Fruit fly (Drosophila melanogaster) whole organism, embryonic: ENCODE results near the gene Baldspot.

Source experiments
- Ada2b ChIP-seq: fragments of 200-800 bp; sonication (Bioruptor generic); IDR thresholded peaks from 2 replicates; pipeline ENCODE4 v1.3.6; 2022; ENCODE audit warnings: missing biosample characterization, missing genetic modification characterization
- Adf1 ChIP-seq: fragments of 200-800 bp; sonication (Bioruptor generic); IDR thresholded peaks from 2 replicates; pipeline ENCODE4 v1.3.6; 2022; ENCODE audit warnings: missing biosample characterization, missing genetic modification characterization
- Aef1 ChIP-seq: fragments of 200-800 bp; sonication (Bioruptor generic); IDR thresholded peaks from 3 replicates; pipeline ENCODE4 v1.3.6; 2022; ENCODE audit warnings: missing biosample characterization, missing genetic modification characterization
- C15 ChIP-seq: fragments of 200-800 bp; sonication (Bioruptor generic); IDR thresholded peaks from 3 replicates; pipeline ENCODE4 v1.3.6; 2022; ENCODE audit warnings: missing biosample characterization, missing genetic modification characterization
- CG10959 ChIP-seq: fragments of 200-800 bp; sonication (Bioruptor generic); IDR thresholded peaks from 2 replicates; pipeline ENCODE4 v1.3.6; 2022; ENCODE audit warnings: missing biosample characterization, missing genetic modification characterization
- CG11504 ChIP-seq: fragments of 200-800 bp; sonication (Bioruptor generic); optimal IDR thresholded peaks from 3 replicates; lab custom pipeline; 2019; ENCODE audit warnings: missing biosample characterization, mild to moderate bottlenecking, missing genetic modification characterization, moderate library complexity
- CG11560 ChIP-seq: fragments of 200-800 bp; sonication (Bioruptor generic); IDR thresholded peaks from 3 replicates; pipeline ENCODE4 v1.3.6; 2022; ENCODE audit warnings: missing biosample characterization, missing genetic modification characterization
- CG13424 ChIP-seq: fragments of 200-800 bp; sonication (Bioruptor generic); optimal IDR thresholded peaks from 2 replicates; lab custom pipeline; 2019; ENCODE audit warnings: missing biosample characterization, mild to moderate bottlenecking, missing genetic modification characterization, moderate library complexity
- CG15514 ChIP-seq: fragments of 200-800 bp; sonication (Bioruptor generic); optimal IDR thresholded peaks from 3 replicates; lab custom pipeline; 2017; ENCODE audit warnings: missing biosample characterization, missing genetic modification characterization, mild to moderate bottlenecking, moderate library complexity, missing genetic modification reagents
- CG1602 ChIP-seq: fragments of 200-800 bp; sonication (Bioruptor generic); optimal IDR thresholded peaks from 3 replicates; lab custom pipeline; 2016; ENCODE audit warnings: missing biosample characterization, missing genetic modification characterization
- CG17186 ChIP-seq: fragments of 200-800 bp; sonication (Bioruptor generic); optimal IDR thresholded peaks from 3 replicates; lab custom pipeline; 2017; ENCODE audit warnings: missing biosample characterization, missing genetic modification reagents, missing genetic modification characterization
- CG2116 ChIP-seq: fragments of 200-800 bp; sonication (Bioruptor generic); optimal IDR thresholded peaks from 3 replicates; lab custom pipeline; 2018; ENCODE audit warnings: missing biosample characterization, mild to moderate bottlenecking, missing genetic modification characterization
- CG2678 ChIP-seq: fragments of 200-800 bp; sonication (Bioruptor generic); optimal IDR thresholded peaks from 3 replicates; lab custom pipeline; 2019; ENCODE audit warnings: missing biosample characterization, mild to moderate bottlenecking, missing genetic modification characterization, moderate library complexity
- CG30020 ChIP-seq: fragments of 200-800 bp; optimal IDR thresholded peaks from 2 replicates; lab custom pipeline; 2019; ENCODE audit warnings: missing biosample characterization, mild to moderate bottlenecking, missing genetic modification characterization, moderate library complexity
- CG5245 ChIP-seq: fragments of 200-800 bp; sonication (Bioruptor generic); optimal IDR thresholded peaks from 3 replicates; lab custom pipeline; 2016; ENCODE audit warnings: missing biosample characterization, missing genetic modification characterization
- CG7839 ChIP-seq: fragments of 200-800 bp; sonication (Bioruptor generic); optimal IDR thresholded peaks from 3 replicates; lab custom pipeline; 2018; ENCODE audit warnings: missing biosample characterization, mild to moderate bottlenecking, missing genetic modification characterization, moderate library complexity
- CG9817 ChIP-seq: fragments of 200-800 bp; sonication (Bioruptor generic); optimal IDR thresholded peaks from 2 replicates; lab custom pipeline; 2018; ENCODE audit warnings: missing biosample characterization, mild to moderate bottlenecking, missing genetic modification characterization, moderate library complexity
- Dfd ChIP-seq, 2 experiments: fragments of >200 bp; optimal IDR thresholded peaks; 2 replicates each; lab custom pipeline; 2017; ENCODE audit warnings: missing biosample characterization in 2 of 2, missing genetic modification characterization in 2 of 2
- Dp ChIP-seq: fragments of 200-800 bp; sonication (Bioruptor generic); optimal IDR thresholded peaks from 2 replicates; lab custom pipeline; 2018; ENCODE audit warnings: missing biosample characterization, mild to moderate bottlenecking, missing genetic modification characterization, moderate library complexity
- Drgx ChIP-seq: fragments of 200-800 bp; sonication (Bioruptor generic); IDR thresholded peaks from 2 replicates; pipeline ENCODE4 v1.3.6; 2022; ENCODE audit warnings: missing biosample characterization, missing genetic modification characterization
- Hey ChIP-seq: fragments of 200-800 bp; sonication (Bioruptor generic); optimal IDR thresholded peaks from 3 replicates; lab custom pipeline; 2018; ENCODE audit warnings: missing biosample characterization, mild to moderate bottlenecking, missing genetic modification characterization
- Kr ChIP-seq: fragments of 200-800 bp; sonication (Bioruptor generic); optimal IDR thresholded peaks from 2 replicates; lab custom pipeline; 2017; ENCODE audit warnings: missing biosample characterization, mild to moderate bottlenecking, missing genetic modification characterization
- Med ChIP-seq: fragments of 200-800 bp; sonication (Bioruptor generic); peaks from one replicate; lab custom pipeline; 2016; ENCODE audit warnings: missing biosample characterization, missing genetic modification characterization, mild to moderate bottlenecking, inconsistent platforms, moderate library complexity
- Meics ChIP-seq: fragments of 200-800 bp; sonication (Bioruptor generic); optimal IDR thresholded peaks from 2 replicates; lab custom pipeline; 2017; ENCODE audit warnings: missing biosample characterization, mild to moderate bottlenecking, missing genetic modification characterization
- Mrtf ChIP-seq: fragments of 200-800 bp; sonication (Bioruptor generic); IDR thresholded peaks from 3 replicates; pipeline ENCODE4 v1.3.6; 2022; ENCODE audit warnings: missing biosample characterization, missing genetic modification characterization
- NK7.1 ChIP-seq: fragments of 200-800 bp; sonication (Bioruptor generic); optimal IDR thresholded peaks from 3 replicates; lab custom pipeline; 2016; ENCODE audit warnings: missing biosample characterization, missing genetic modification characterization
- Rx ChIP-seq: fragments of 200-800 bp; sonication (Bioruptor generic); IDR thresholded peaks from 2 replicates; pipeline ENCODE4 v1.3.6; 2022; ENCODE audit warnings: missing biosample characterization, missing genetic modification characterization
- Spps ChIP-seq: fragments of 200-800 bp; sonication (Bioruptor generic); optimal IDR thresholded peaks from 2 replicates; lab custom pipeline; 2018; ENCODE audit warnings: missing biosample characterization, mild to moderate bottlenecking, missing genetic modification characterization
- Xbp1 ChIP-seq: fragments of 200-800 bp; sonication (Bioruptor generic); optimal IDR thresholded peaks from 3 replicates; lab custom pipeline; 2016; ENCODE audit warnings: missing biosample characterization, mild to moderate bottlenecking, missing genetic modification characterization
- ab ChIP-seq: fragments of 200-800 bp; sonication (Bioruptor generic); optimal IDR thresholded peaks from 2 replicates; lab custom pipeline; 2016; ENCODE audit warnings: missing biosample characterization, missing genetic modification characterization
- abd-A ChIP-seq: fragments of 200-800 bp; sonication (Bioruptor generic); optimal IDR thresholded peaks from 3 replicates; lab custom pipeline; 2019; ENCODE audit warnings: missing biosample characterization, mild to moderate bottlenecking, missing genetic modification characterization, moderate library complexity
- aop ChIP-seq: fragments of 200-800 bp; sonication (Bioruptor generic); IDR thresholded peaks from 2 replicates; pipeline ENCODE4 v1.3.6; 2022; ENCODE audit warnings: missing biosample characterization, missing genetic modification characterization
- bowl ChIP-seq: fragments of 200-800 bp; sonication (Bioruptor generic); IDR thresholded peaks from 2 replicates; pipeline ENCODE4 v1.3.6; 2022; ENCODE audit warnings: missing biosample characterization, missing genetic modification characterization
- da ChIP-seq: fragments of 200-800 bp; sonication (Bioruptor generic); optimal IDR thresholded peaks from 2 replicates; lab custom pipeline; 2016; ENCODE audit warnings: missing biosample characterization, missing genetic modification characterization
- grau ChIP-seq: fragments of 200-800 bp; optimal IDR thresholded peaks from 3 replicates; lab custom pipeline; 2019; ENCODE audit warnings: missing biosample characterization, mild to moderate bottlenecking, missing genetic modification characterization, moderate library complexity
- grn ChIP-seq: fragments of 200-800 bp; sonication (Bioruptor generic); optimal IDR thresholded peaks from 3 replicates; lab custom pipeline; 2017; ENCODE audit warnings: missing biosample characterization, missing genetic modification characterization
- kah ChIP-seq: fragments of 200-800 bp; sonication (Bioruptor generic); optimal IDR thresholded peaks from 2 replicates; lab custom pipeline; 2018; ENCODE audit warnings: missing biosample characterization, mild to moderate bottlenecking, missing genetic modification characterization
- ken ChIP-seq: fragments of 200-800 bp; sonication (Bioruptor generic); IDR thresholded peaks from 3 replicates; pipeline ENCODE4 v1.3.6; 2022; ENCODE audit warnings: missing biosample characterization, missing genetic modification characterization
- kni ChIP-seq: fragments of 200-800 bp; sonication (Bioruptor generic); optimal IDR thresholded peaks from 3 replicates; lab custom pipeline; 2017; ENCODE audit warnings: mild to moderate bottlenecking, missing biosample characterization, missing genetic modification reagents, missing genetic modification characterization
- lola ChIP-seq, 3 experiments: fragments of >200 bp in 2 of 3; fragments of 200-800 bp in 1 of 3; sonication (Bioruptor generic) in 1 of 3; optimal IDR thresholded peaks; 2 replicates each; lab custom pipeline; 2017 to 2019; ENCODE audit warnings: missing biosample characterization in 3 of 3, missing genetic modification characterization in 3 of 3, mild to moderate bottlenecking in 1 of 3, moderate library complexity in 1 of 3
- mirr ChIP-seq: fragments of 200-800 bp; sonication (Bioruptor generic); optimal IDR thresholded peaks from 3 replicates; lab custom pipeline; 2018; ENCODE audit warnings: missing biosample characterization, mild to moderate bottlenecking, missing genetic modification characterization
- nau ChIP-seq: fragments of 200-800 bp; sonication (Bioruptor generic); optimal IDR thresholded peaks from 3 replicates; lab custom pipeline; 2017; ENCODE audit warnings: missing biosample characterization, mild to moderate bottlenecking, missing genetic modification characterization, missing genetic modification reagents
- pros ChIP-seq: fragments of 200-800 bp; sonication (Bioruptor generic); optimal IDR thresholded peaks from 3 replicates; lab custom pipeline; 2019; ENCODE audit warnings: missing biosample characterization, mild to moderate bottlenecking, missing genetic modification characterization, moderate library complexity
- pum ChIP-seq: fragments of 200-800 bp; sonication (Bioruptor generic); optimal IDR thresholded peaks from 2 replicates; lab custom pipeline; 2016; ENCODE audit warnings: missing biosample characterization, missing genetic modification characterization
- row ChIP-seq: fragments of 200-800 bp; sonication (Bioruptor generic); IDR thresholded peaks from 3 replicates; pipeline ENCODE4 v1.3.6; 2022; ENCODE audit warnings: missing biosample characterization, missing genetic modification characterization
- salm ChIP-seq: fragments of 200-800 bp; sonication (Bioruptor generic); optimal IDR thresholded peaks from 2 replicates; lab custom pipeline; 2018; ENCODE audit warnings: missing biosample characterization, mild to moderate bottlenecking, missing genetic modification characterization
- scrt ChIP-seq: fragments of 200-800 bp; sonication (Bioruptor generic); optimal IDR thresholded peaks from 2 replicates; lab custom pipeline; 2018; ENCODE audit warnings: missing biosample characterization, mild to moderate bottlenecking, missing genetic modification characterization, moderate library complexity
- slbo ChIP-seq: fragments of 200-800 bp; sonication (Bioruptor generic); IDR thresholded peaks from 2 replicates; pipeline ENCODE4 v1.3.6; 2022; ENCODE audit warnings: missing biosample characterization, missing genetic modification characterization
- sr ChIP-seq: fragments of 200-800 bp; sonication (Bioruptor generic); IDR thresholded peaks from 3 replicates; pipeline ENCODE4 v1.3.6; 2022; ENCODE audit warnings: missing biosample characterization, missing genetic modification characterization
- ttk ChIP-seq: fragments of 200-800 bp; sonication (Bioruptor generic); IDR thresholded peaks from 2 replicates; pipeline ENCODE4 v2.1.2; 2022; ENCODE audit warnings: missing biosample characterization, missing genetic modification characterization

Gene Baldspot

dm6 chr3L:16647578-16648113, 13.8 kb downstream of the Baldspot start, which contains the start of gene Abl (continued):
- TF ChIP-seq Meics (GFP tag; lab: Kevin White, UChicago) (peak; percentile 40), CG15514 (GFP tag; lab: Kevin White, UChicago) (peak; percentile 93), Adf1 (GFP tag; lab: Robert Waterston, UW) (0 out of 2 replicates have a peak, but pooled peaks have one; percentile 14), ken (GFP tag; lab: Robert Waterston, UW) (peak; percentile 56; the same call in 2 of the 3 replicates), Rx (GFP tag; lab: Robert Waterston, UW) (no peak), Ada2b (no peak), Mrtf (GFP tag; lab: Robert Waterston, UW) (0 out of 3 replicates have a peak, but pooled peaks have one; percentile 14), aop (GFP tag; lab: Robert Waterston, UW) (no peak), row (peak; percentile 56; the same call in 2 of the 3 replicates), CG11504 (tag; lab: Kevin White, UChicago) (peak; percentile 63), CG2678 (tag; lab: Kevin White, UChicago) (peak; percentile 47), ab (peak; percentile 10), abd-A (tag; lab: Kevin White, UChicago) (peak; percentile 87), kni (GFP tag; lab: Kevin White, UChicago) (peak; percentile 19), pum (GFP tag; lab: Kevin White, UChicago) (peak; percentile 62), CG5245 (peak; percentile 5), Aef1 (GFP tag; lab: Robert Waterston, UW) (no peak), CG7839 (tag; lab: Kevin White, UChicago) (peak; percentile 41), Dfd (GFP tag; optimal IDR thresholded peaks at IDR 0.05; lab: Kevin White, UChicago) (no peak), slbo (GFP tag; lab: Robert Waterston, UW) (peak; percentile 77), nau (GFP tag; lab: Kevin White, UChicago) (no peak), kah (no peak), grn (GFP tag; lab: Kevin White, UChicago) (peak; percentile 79), CG17186 (peak; percentile 64), CG13424 (tag; lab: Kevin White, UChicago) (peak; percentile 52), CG1602 (GFP tag; lab: Kevin White, UChicago) (peak; percentile 47), sr (peak; percentile 23; the same call in 1 of the 3 replicates), Dp (peak; percentile 90), Kr (GFP tag; lab: Kevin White, UChicago) (no peak), Med (GFP tag; lab: Kevin White, UChicago) (peak; percentile 98), lola (GFP tag; optimal IDR thresholded peaks at IDR 0.05; lab: Kevin White, UChicago) (no peak), mirr (GFP tag; lab: Kevin White, UChicago) (peak; percentile 59), Xbp1 (GFP tag; lab: Kevin White, UChicago) (peak; percentile 82), CG30020 (tag; lab: Kevin White, UChicago) (peak; percentile 39), C15 (GFP tag; lab: Robert Waterston, UW) (no peak), scrt (peak; percentile 14), pros (no peak), CG9817 (tag; lab: Kevin White, UChicago) (peak; percentile 69), ttk (GFP tag; lab: Robert Waterston, UW) (no peak), NK7.1 (GFP tag; lab: Kevin White, UChicago) (peak; percentile 60), Drgx (GFP tag; lab: Robert Waterston, UW) (0 out of 2 replicates have a peak, but pooled peaks have one; percentile 22), bowl (GFP tag; lab: Robert Waterston, UW) (no peak; the same call in 1 of the 2 replicates), CG11560 (tag; lab: Robert Waterston, UW) (peak; percentile 70; the same call in 2 of the 3 replicates), Spps (tag; lab: Kevin White, UChicago) (peak; percentile 33), Hey (tag; lab: Kevin White, UChicago) (no peak), da (GFP tag; lab: Kevin White, UChicago) (peak; percentile 49), CG2116 (peak; percentile 88), CG10959 (no peak), salm (tag; lab: Kevin White, UChicago) (peak; percentile 42), grau (tag; lab: Kevin White, UChicago) (peak; percentile 56)
